Fruit fly (Drosophila melanogaster) whole organism, larva: ENCODE results near the gene CG14731.

Experiments used
- noc ChIP-seq: fragments of 200-800 bp; sonication (Bioruptor generic); optimal IDR thresholded peaks from 3 replicates; lab custom pipeline; 2019; ENCODE audit warnings: missing biosample characterization, mild to moderate bottlenecking, missing genetic modification characterization, moderate library complexity

CG14731 gene

dm6 chr3R:11930962-11931361 lies at the start of gene CG14731:
CG14731 (plus strand) TSS chr3R:11931262.
- TF ChIP-seq noc (tag; lab: Kevin White, UChicago): no peak

- no peak for TF ChIP-seq noc (tag; lab: Kevin White, UChicago)
Observed at dm6 chr3R:11882506-11882953, 48.5 kb upstream of the CG14731 start, which contains the start of the genes CG6962 and CG31368. CG6962 (minus strand) TSS chr3R:11882534. CG31368 (plus strand) TSS chr3R:11882790.

DNA sequence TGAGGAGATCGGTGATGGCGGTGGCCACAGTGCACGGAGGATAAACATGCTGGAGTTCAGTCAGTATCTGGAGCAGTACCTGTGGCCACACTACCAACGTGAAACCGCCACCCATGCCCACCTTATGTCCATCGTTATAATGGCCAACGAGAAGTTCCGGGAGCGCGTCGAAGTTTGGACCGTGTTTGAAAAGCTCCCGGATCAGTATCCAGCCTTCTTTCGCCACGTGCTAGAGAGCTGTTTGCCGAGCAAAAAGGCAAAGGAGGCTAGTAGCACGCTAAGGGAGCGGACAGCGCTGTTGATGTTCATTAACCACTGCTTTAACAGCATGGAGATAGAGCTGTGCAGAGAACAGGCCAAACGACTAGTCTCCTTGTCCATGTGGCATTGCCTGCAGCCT lies 47.9 kb upstream of the CG14731 start:
- TF ChIP-seq noc (tag; lab: Kevin White, UChicago): no peak

dm6 chr3R:11887114-11888037 lies 43.7 kb upstream of the CG14731 start, which contains the start of gene mthl5:
mthl5 (minus strand) TSS chr3R:11887168.
- TF ChIP-seq noc (tag; lab: Kevin White, UChicago): peak; percentile 56

DNA sequence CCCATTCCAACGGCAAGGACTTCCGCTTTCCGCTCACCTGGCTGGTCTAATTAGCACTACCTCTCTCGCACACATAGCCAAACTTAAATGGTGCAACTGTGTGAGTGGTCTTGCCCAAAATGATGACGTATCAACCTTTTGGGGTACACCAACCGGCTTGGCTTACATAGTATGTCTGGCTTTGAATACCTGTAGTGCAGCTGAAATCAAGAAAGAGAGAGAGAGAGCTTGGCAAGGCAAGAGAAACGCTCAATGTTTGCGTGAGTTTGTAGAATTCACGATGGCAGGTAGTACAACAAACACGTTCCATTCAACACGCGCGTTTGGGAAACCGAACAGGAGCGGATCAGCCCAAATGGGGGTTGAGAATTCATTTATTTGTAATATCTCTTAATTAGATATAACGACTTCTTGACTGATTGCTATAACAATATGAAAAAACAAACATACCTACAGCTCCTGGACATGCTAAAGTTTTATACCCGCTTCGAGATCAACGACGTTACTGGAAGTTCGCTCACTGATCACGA lies 43.0 kb upstream of the CG14731 start:
- TF ChIP-seq noc (tag; lab: Kevin White, UChicago): no peak

- TF ChIP-seq noc (tag; lab: Kevin White, UChicago): no peak
Observed at dm6 chr3R:11893197-11893596, 37.9 kb upstream of the CG14731 start, which contains the start of gene Dnali1. Dnali1 (minus strand) TSS chr3R:11893297.

dm6 chr3R:11897282-11897681 lies 33.8 kb upstream of the CG14731 start, which contains the start of gene CG34307:
CG34307 (plus strand) TSS chr3R:11897582.
- TF ChIP-seq noc (tag; lab: Kevin White, UChicago): no peak

DNA sequence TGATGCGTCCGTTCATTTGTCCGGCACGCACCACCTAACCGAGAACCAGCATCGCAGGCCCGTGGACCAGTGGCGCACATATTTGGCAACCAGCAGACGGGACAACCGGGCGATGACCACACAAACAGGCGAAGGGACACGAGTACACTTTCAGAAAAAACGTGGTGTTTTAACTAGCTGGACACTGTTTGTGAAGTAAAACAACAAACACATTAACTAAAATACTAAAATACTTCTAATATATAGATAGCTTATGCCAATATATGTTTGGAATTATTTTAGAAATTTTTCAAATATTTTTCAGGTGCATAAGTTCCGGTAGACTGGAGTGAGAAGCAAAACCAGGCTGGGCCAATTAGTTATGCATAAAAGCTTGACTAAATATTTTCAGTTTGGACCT lies 28.2 kb upstream of the CG14731 start:
- no peak for TF ChIP-seq noc (tag; lab: Kevin White, UChicago)

DNA sequence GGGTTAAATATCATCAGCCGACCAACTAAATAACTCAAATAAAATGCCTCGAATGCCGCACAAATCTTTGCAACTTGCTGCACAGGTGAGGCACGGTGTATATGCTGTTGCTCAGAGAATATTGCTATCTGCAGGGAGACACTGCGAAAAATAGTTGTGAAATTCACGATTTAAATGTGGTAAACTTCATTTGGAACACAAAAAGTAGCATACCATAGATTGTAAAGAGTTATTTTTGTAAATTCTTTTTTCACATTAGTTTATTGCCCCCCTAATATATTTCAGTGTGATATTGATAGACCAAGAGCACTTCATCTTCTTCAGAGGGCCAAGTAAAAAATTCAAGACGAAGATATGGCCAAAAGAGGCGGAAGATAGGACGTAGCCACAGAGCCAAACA lies 10.5 kb upstream of the CG14731 start:
- no peak for TF ChIP-seq noc (tag; lab: Kevin White, UChicago)

dm6 chr3R:11933903-11934302 lies 2.8 kb downstream of the CG14731 start:
- TF ChIP-seq noc (tag; lab: Kevin White, UChicago): no peak

DNA sequence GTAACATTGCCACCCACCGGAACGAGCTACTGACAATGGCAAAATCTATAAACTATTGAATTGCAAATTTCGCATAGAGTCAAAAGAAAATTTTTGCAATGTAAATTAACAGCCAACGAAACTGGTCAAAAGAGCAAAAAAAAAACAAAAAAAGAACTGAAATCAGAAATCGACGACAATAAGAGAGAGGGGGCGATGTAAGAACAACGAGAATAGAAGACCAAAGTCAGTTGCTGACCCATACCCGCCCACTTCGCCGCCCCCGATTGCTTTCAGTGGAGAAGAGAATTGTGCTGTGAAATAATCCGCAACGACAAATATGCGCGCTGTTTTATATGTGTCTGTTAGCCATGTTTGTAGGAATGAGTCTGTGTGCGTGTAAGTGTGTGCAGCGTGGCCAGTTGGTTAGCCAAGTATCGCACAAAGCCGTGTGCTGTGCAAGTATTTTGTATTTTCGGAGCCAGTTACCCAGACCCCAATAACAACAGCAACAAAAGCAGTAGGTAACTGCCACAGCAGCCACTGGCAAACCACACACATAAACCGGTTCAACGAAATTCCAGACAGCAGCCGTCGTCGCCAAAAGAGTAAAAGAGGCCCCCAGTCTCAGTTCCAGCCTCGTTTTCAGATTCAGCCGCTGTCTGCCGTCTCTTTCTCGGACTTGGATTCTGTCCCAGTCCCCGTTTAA lies 6.5 kb downstream of the CG14731 start:
- no peak for TF ChIP-seq noc (tag; lab: Kevin White, UChicago)

DNA sequence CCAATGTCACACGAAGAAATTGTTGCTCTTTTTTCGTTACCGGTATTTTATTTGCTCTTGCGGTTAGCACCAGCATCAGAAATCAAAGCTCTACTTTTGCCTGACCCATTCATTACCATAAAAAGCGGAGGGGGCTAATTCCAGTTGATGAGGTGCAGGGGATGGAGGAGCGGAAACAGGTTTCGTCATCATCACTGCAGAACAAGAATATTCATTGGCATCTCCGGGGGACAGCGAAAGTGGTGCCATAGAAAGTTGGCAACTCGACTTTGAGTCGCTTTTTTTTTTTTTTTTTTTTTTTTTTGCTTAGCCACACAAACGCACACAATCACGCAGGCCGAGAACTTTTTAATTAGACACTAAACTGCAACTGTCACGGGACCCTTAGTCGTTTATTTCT lies 10.1 kb downstream of the CG14731 start:
- no peak for TF ChIP-seq noc (tag; lab: Kevin White, UChicago)

- TF ChIP-seq noc (tag; lab: Kevin White, UChicago): no peak
Observed at dm6 chr3R:11945450-11946317, 14.6 kb downstream of the CG14731 start.

DNA sequence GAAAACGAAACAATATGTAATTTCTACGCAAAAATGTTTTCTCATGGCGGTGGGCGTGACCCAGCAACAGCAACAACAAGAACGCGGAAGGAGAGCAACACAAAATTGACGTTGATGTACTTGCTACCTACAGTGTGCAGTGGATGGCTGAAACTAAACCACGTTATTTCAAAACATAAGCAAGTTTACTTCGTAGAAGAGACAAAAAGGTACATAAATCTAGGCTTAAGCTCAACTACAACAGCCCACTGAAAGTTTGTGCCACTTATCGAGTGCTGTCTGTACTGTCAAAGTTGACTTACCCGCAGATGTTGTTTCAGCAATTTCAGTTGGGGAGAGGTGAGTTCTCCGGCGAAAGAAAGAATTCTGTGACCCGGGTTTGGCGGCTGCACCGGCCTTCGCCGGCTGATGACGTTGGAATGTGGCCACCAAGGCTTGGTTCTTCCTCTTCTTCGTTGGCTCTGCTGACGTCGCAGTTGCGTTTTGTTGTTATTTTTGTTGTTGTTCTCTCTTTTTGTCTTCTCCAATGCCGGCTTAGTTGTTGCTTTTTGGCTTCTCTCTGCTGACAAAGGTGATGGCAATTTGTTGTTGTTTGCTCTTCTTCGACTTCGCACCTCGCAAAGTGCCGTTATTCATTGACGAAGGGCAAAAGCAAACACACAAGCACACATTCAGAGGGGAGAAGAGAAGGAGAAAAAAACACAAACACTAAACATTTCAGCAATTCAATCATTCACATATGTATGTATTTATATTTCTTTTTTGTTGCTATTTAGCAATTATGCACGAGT lies 16.2 kb downstream of the CG14731 start:
- no peak for TF ChIP-seq noc (tag; lab: Kevin White, UChicago)
